Worm (Caenorhabditis elegans): ENCODE data around the gene F46C5.1.

DNA sequence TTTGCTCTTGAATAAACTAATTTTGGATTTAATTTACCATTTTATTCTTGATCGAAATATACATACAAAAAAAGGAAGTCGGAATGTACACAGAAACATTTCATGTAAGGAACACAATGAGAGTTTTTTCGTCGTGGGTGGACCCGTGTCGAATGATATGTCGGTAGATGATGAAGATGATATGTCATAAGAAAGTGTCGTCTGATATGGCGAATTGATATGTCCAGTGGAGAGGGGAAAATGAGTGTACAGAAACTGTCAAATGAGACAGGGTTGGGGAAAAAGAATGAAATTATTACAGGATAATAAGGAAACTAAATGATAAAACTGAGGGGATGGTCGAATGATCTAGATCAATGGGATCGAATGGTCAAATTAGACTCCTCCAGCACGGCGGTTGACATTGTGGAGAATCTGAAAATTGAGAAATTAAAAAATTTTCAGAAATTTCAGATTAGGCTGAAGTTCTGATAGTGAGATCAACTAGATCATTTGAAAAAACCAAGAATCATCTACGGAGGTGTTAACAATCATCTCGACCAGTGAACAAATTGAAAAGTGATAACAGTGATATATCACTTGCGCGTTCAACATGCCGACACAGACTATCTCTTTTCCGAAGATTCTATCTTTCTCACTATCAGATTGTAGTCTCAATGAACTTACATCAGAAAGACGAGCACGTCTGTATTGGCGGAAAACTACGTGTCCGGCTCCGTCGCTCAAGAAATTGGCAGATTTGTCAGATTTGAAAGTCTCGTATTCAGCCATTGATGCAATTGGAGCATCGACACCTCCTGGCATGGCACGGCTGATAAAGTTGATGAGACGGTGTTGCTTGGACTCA, 641 bp downstream of the F46C5.1 start:
- TF ChIP-seq dao-5 (tag; optimal IDR thresholded peaks at IDR 0.05) (no peak), W03F9.2 (tag; optimal IDR thresholded peaks at IDR 0.05) (no peak), him-1 (tag; optimal IDR thresholded peaks at IDR 0.05) (no peak)

Data from whole organism, L4/young adult.